Worm (Caenorhabditis elegans): ENCODE measurements around the gene F35D11.4.

The F35D11.4 gene

ce11 chrII:4600818-4601217, 2.4 kb upstream of the F35D11.4 start:
- TF ChIP-seq ceh-36 (tag; optimal IDR thresholded peaks at IDR 0.05) (no peak), pes-1 (GFP tag; IDR thresholded peaks at IDR 0.05) (no peak), tbx-37 (GFP tag; conservative IDR thresholded peaks at IDR 0.05) (no peak), B0310.2 (tag; optimal IDR thresholded peaks at IDR 0.05) (no peak), tra-4 (tag; optimal IDR thresholded peaks at IDR 0.05) (no peak), tbx-11 (GFP tag; IDR thresholded peaks at IDR 0.05) (no peak), scrt-1 (GFP tag; IDR thresholded peaks at IDR 0.05) (no peak), ceh-13 (GFP tag; optimal IDR thresholded peaks at IDR 0.05) (no peak), ama-1 (optimal IDR thresholded peaks at IDR 0.05) (no peak), hmbx-1 (tag; optimal IDR thresholded peaks at IDR 0.05) (no peak), sea-1 (GFP tag; conservative IDR thresholded peaks at IDR 0.05) (no peak), ets-7 (tag; optimal IDR thresholded peaks at IDR 0.05) (no peak), flt-1 (GFP tag; IDR thresholded peaks at IDR 0.05) (no peak), F13C5.2 (tag; optimal IDR thresholded peaks at IDR 0.05) (no peak), hnd-1 (tag; optimal IDR thresholded peaks at IDR 0.05) (no peak), hmg-4 (GFP tag; optimal IDR thresholded peaks at IDR 0.05) (no peak), aly-1 (tag; optimal IDR thresholded peaks at IDR 0.05) (no peak)

- TF ChIP-seq aly-1 (tag; optimal IDR thresholded peaks at IDR 0.05) (no peak), tbx-37 (GFP tag; conservative IDR thresholded peaks at IDR 0.05) (no peak), sea-1 (GFP tag; conservative IDR thresholded peaks at IDR 0.05) (no peak), tbx-11 (GFP tag; IDR thresholded peaks at IDR 0.05) (no peak), tra-4 (tag; optimal IDR thresholded peaks at IDR 0.05) (no peak), ceh-36 (tag; optimal IDR thresholded peaks at IDR 0.05) (no peak), hnd-1 (tag; optimal IDR thresholded peaks at IDR 0.05) (no peak), hmg-4 (GFP tag; optimal IDR thresholded peaks at IDR 0.05) (no peak), ets-7 (tag; optimal IDR thresholded peaks at IDR 0.05) (no peak), scrt-1 (GFP tag; IDR thresholded peaks at IDR 0.05) (no peak), hmbx-1 (tag; optimal IDR thresholded peaks at IDR 0.05) (no peak), ama-1 (optimal IDR thresholded peaks at IDR 0.05) (no peak), B0310.2 (tag; optimal IDR thresholded peaks at IDR 0.05) (no peak), F13C5.2 (tag; optimal IDR thresholded peaks at IDR 0.05) (no peak), pes-1 (GFP tag; IDR thresholded peaks at IDR 0.05) (no peak), flt-1 (GFP tag; IDR thresholded peaks at IDR 0.05) (no peak), ceh-13 (GFP tag; optimal IDR thresholded peaks at IDR 0.05) (no peak)
Measured at ce11 chrII:4601256-4601655, 2.0 kb upstream of the F35D11.4 start, which contains the start of gene ipla-1. ipla-1 (minus strand) TSS chrII:4601356.

- TF ChIP-seq B0310.2 (tag; optimal IDR thresholded peaks at IDR 0.05) (no peak), hmbx-1 (tag; optimal IDR thresholded peaks at IDR 0.05) (no peak), hmg-4 (GFP tag; optimal IDR thresholded peaks at IDR 0.05) (no peak), ets-7 (tag; optimal IDR thresholded peaks at IDR 0.05) (no peak), tbx-37 (GFP tag; conservative IDR thresholded peaks at IDR 0.05) (no peak), tra-4 (tag; optimal IDR thresholded peaks at IDR 0.05) (no peak), scrt-1 (GFP tag; IDR thresholded peaks at IDR 0.05) (no peak), sea-1 (GFP tag; conservative IDR thresholded peaks at IDR 0.05) (no peak), pes-1 (GFP tag; IDR thresholded peaks at IDR 0.05) (no peak), ama-1 (optimal IDR thresholded peaks at IDR 0.05) (no peak), ceh-13 (GFP tag; optimal IDR thresholded peaks at IDR 0.05) (no peak), F13C5.2 (tag; optimal IDR thresholded peaks at IDR 0.05) (no peak), tbx-11 (GFP tag; IDR thresholded peaks at IDR 0.05) (no peak), flt-1 (GFP tag; IDR thresholded peaks at IDR 0.05) (no peak), hnd-1 (tag; optimal IDR thresholded peaks at IDR 0.05) (no peak), ceh-36 (tag; optimal IDR thresholded peaks at IDR 0.05) (no peak), aly-1 (tag; optimal IDR thresholded peaks at IDR 0.05) (no peak)
Measured at ce11 chrII:4602533-4602932, 694 bp upstream of the F35D11.4 start, which contains the start of gene coa-3. coa-3 (minus strand) TSS chrII:4602633.

DNA sequence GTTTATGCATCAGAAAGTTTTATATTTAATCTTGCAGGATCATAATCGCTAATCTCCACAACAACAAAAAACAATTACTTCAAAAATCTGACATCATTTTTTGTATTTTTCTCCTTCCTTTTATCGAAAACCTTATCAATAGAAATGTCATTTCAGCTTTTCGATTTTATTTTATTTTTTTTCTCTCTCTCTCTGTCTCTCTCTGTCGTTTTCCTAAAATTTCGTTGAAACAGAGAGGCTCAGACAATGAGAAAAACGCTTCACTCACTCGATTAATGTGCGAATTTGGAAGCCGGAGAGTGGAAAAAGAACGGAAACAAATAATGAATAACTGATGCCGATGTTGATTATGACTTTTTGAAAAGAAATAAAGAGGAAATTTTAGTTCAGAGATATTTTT, 922 bp downstream of the F35D11.4 start:
- TF ChIP-seq hmbx-1 (tag; optimal IDR thresholded peaks at IDR 0.05), result no peak
- no peak for TF ChIP-seq sea-1 (GFP tag; conservative IDR thresholded peaks at IDR 0.05)
- no peak for TF ChIP-seq tbx-37 (GFP tag; conservative IDR thresholded peaks at IDR 0.05)
- no peak for TF ChIP-seq F13C5.2 (tag; optimal IDR thresholded peaks at IDR 0.05)
- TF ChIP-seq ceh-36 (tag; optimal IDR thresholded peaks at IDR 0.05), result no peak
- TF ChIP-seq hmg-4 (GFP tag; optimal IDR thresholded peaks at IDR 0.05), result no peak
- no peak for TF ChIP-seq tbx-11 (GFP tag; IDR thresholded peaks at IDR 0.05)
- TF ChIP-seq flt-1 (GFP tag; IDR thresholded peaks at IDR 0.05), result no peak

- TF ChIP-seq sea-1 (GFP tag; conservative IDR thresholded peaks at IDR 0.05) (no peak), B0310.2 (tag; optimal IDR thresholded peaks at IDR 0.05) (no peak), ama-1 (optimal IDR thresholded peaks at IDR 0.05) (no peak), hmg-4 (GFP tag; optimal IDR thresholded peaks at IDR 0.05) (no peak), pes-1 (GFP tag; IDR thresholded peaks at IDR 0.05) (no peak), ets-7 (tag; optimal IDR thresholded peaks at IDR 0.05) (no peak), scrt-1 (GFP tag; IDR thresholded peaks at IDR 0.05) (no peak), tbx-11 (GFP tag; IDR thresholded peaks at IDR 0.05) (no peak), flt-1 (GFP tag; IDR thresholded peaks at IDR 0.05) (no peak), hmbx-1 (tag; optimal IDR thresholded peaks at IDR 0.05) (no peak), tbx-37 (GFP tag; conservative IDR thresholded peaks at IDR 0.05) (no peak), ceh-36 (tag; optimal IDR thresholded peaks at IDR 0.05) (no peak), tra-4 (tag; optimal IDR thresholded peaks at IDR 0.05) (no peak), hnd-1 (tag; optimal IDR thresholded peaks at IDR 0.05) (no peak)
Measured at ce11 chrII:4604680-4605079, 1.5 kb downstream of the F35D11.4 start.

DNA sequence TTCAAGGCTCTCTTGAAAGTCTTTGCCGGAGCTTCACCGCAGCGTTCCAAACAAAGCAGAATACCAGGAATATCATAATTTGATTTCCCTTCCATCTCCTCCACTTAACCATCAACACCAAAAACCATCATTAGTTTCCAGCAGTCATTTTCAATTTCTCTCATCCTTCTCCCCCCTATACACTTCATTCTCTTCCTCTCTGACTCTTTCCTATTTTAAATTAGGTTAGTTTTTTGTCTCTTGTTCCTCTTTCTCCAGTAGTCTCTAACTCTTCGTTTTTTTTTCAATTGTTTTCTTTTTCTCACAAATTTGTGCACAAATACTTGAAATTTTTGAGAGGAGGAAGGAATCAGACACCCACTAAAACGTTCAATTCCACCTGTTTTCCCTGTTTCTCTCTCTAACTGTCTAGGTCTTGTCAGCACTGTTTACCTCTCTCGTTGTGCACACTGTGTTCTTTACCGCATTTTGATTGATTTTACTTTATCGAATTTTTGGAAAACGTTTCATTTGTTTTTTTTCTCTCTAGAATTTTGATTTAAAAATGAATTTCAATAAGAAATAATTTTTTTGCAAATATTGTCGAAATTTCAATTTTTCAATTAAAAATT, 3.6 kb downstream of the F35D11.4 start:
- TF ChIP-seq hmg-4 (GFP tag; optimal IDR thresholded peaks at IDR 0.05) (no peak), ets-7 (tag; optimal IDR thresholded peaks at IDR 0.05) (no peak), flt-1 (GFP tag; IDR thresholded peaks at IDR 0.05) (no peak), hnd-1 (tag; optimal IDR thresholded peaks at IDR 0.05) (no peak), pes-1 (GFP tag; IDR thresholded peaks at IDR 0.05) (no peak), F13C5.2 (tag; optimal IDR thresholded peaks at IDR 0.05) (no peak), tra-4 (tag; optimal IDR thresholded peaks at IDR 0.05) (no peak), ama-1 (optimal IDR thresholded peaks at IDR 0.05) (no peak), tbx-37 (GFP tag; conservative IDR thresholded peaks at IDR 0.05) (no peak), tbx-11 (GFP tag; IDR thresholded peaks at IDR 0.05) (no peak), aly-1 (tag; optimal IDR thresholded peaks at IDR 0.05) (no peak)

- TF ChIP-seq scrt-1 (GFP tag; IDR thresholded peaks at IDR 0.05) (no peak), tbx-37 (GFP tag; conservative IDR thresholded peaks at IDR 0.05) (no peak), ceh-36 (tag; optimal IDR thresholded peaks at IDR 0.05) (no peak), ama-1 (optimal IDR thresholded peaks at IDR 0.05) (no peak), B0310.2 (tag; optimal IDR thresholded peaks at IDR 0.05) (no peak), hnd-1 (tag; optimal IDR thresholded peaks at IDR 0.05) (no peak), hmbx-1 (tag; optimal IDR thresholded peaks at IDR 0.05) (no peak), tbx-11 (GFP tag; IDR thresholded peaks at IDR 0.05) (no peak), hmg-4 (GFP tag; optimal IDR thresholded peaks at IDR 0.05) (no peak), ets-7 (tag; optimal IDR thresholded peaks at IDR 0.05) (no peak), F13C5.2 (tag; optimal IDR thresholded peaks at IDR 0.05) (no peak), ceh-13 (GFP tag; optimal IDR thresholded peaks at IDR 0.05) (no peak), flt-1 (GFP tag; IDR thresholded peaks at IDR 0.05) (no peak)
Measured at ce11 chrII:4608073-4608472, 4.8 kb downstream of the F35D11.4 start, which contains the start of gene F35D11.3. F35D11.3 (plus strand) TSS chrII:4608372.

All from whole organism, early embryonic.